Worm (Caenorhabditis elegans) whole organism, L4 larva: ENCODE results near the gene egg-1.

ENCODE experiments used
- D1046.2 ChIP-seq: fragments of 200-800 bp; sonication (Bioruptor generic); IDR thresholded peaks from 2 replicates; pipeline ENCODE4 v1.3.6; 2022; ENCODE audit warnings: missing genetic modification characterization, missing compliant biosample characterization
- F10B5.3 ChIP-seq: sonication (generic microtip); optimal IDR thresholded peaks from 2 replicates; lab custom pipeline; 2016; ENCODE audit warnings: mild to moderate bottlenecking, missing genetic modification characterization, missing compliant biosample characterization
- F44E2.7 ChIP-seq: fragments of 200-800 bp; sonication (Bioruptor generic); IDR thresholded peaks from 2 replicates; pipeline ENCODE4 v2.1.2; 2022; ENCODE audit warnings: missing genetic modification characterization, missing compliant biosample characterization
- Y105C5A.15 ChIP-seq: fragments of 200-800 bp; sonication (Bioruptor generic); IDR thresholded peaks from 2 replicates; pipeline ENCODE4 v1.3.6; 2022; ENCODE audit warnings: missing genetic modification characterization, missing compliant biosample characterization
- Y48G9A.11 ChIP-seq: fragments of 200-800 bp; sonication (Bioruptor generic); IDR thresholded peaks from 2 replicates; pipeline ENCODE4 v1.3.6; 2022; ENCODE audit warnings: missing genetic modification reagents, missing genetic modification characterization, missing compliant biosample characterization
- Y5F2A.4 ChIP-seq: fragments of 200-800 bp; sonication (Bioruptor generic); optimal IDR thresholded peaks from 2 replicates; lab custom pipeline; 2018; ENCODE audit warnings: mild to moderate bottlenecking, missing genetic modification characterization, missing compliant biosample characterization
- Y75B8A.6 ChIP-seq: fragments of 200-800 bp; sonication (Bioruptor generic); IDR thresholded peaks from 2 replicates; pipeline ENCODE4 v1.3.6; 2022; ENCODE audit warnings: missing genetic modification reagents, missing genetic modification characterization, missing compliant biosample characterization
- ZK337.2 ChIP-seq: fragments of 200-800 bp; sonication (Bioruptor generic); IDR thresholded peaks from 2 replicates; pipeline ENCODE4 v1.3.6; 2022; ENCODE audit warnings: missing genetic modification reagents, missing genetic modification characterization, missing compliant biosample characterization
- ZK546.5 ChIP-seq, 2 experiments: sonication (generic microtip); optimal IDR thresholded peaks; 2 replicates each; lab custom pipeline; 2017; ENCODE audit warnings: missing biosample characterization in 2 of 2, missing genetic modification characterization in 2 of 2
- aha-1 ChIP-seq: fragments of 150-350 bp; peaks from one replicate; lab custom pipeline; 2014; ENCODE audit warnings: missing biosample characterization, missing genetic modification characterization
- ceh-62 ChIP-seq: sonication (generic microtip); optimal IDR thresholded peaks from 2 replicates; lab custom pipeline; 2017; ENCODE audit warnings: missing biosample characterization, missing genetic modification characterization
- daf-16 ChIP-seq, 3 experiments: sonication (generic microtip); optimal IDR thresholded peaks; 2 replicates each; lab custom pipeline; 2016 to 2017; ENCODE audit warnings: missing genetic modification characterization in 3 of 3, missing genetic modification reagents in 3 of 3, mild to moderate bottlenecking in 2 of 3, missing compliant biosample characterization in 2 of 3, missing biosample characterization in 1 of 3, moderate library complexity in 1 of 3
- daf-19 ChIP-seq: fragments of 200-800 bp; sonication (Bioruptor generic); conservative IDR thresholded peaks from 2 replicates; pipeline ENCODE4 v1.3.6; 2022; ENCODE audit warnings: missing genetic modification characterization, missing compliant biosample characterization
- daf-8 ChIP-seq: fragments of 200-800 bp; sonication (Bioruptor generic); IDR thresholded peaks from 2 replicates; pipeline ENCODE4 v1.3.6; 2022; ENCODE audit warnings: missing genetic modification characterization, missing compliant biosample characterization
- dpl-1 ChIP-seq: fragments of 150-350 bp; optimal IDR thresholded peaks from 2 replicates; lab custom pipeline; 2014; ENCODE audit warnings: missing biosample characterization, missing genetic modification reagents, missing genetic modification characterization
- dve-1 ChIP-seq: sonication (generic microtip); optimal IDR thresholded peaks from 2 replicates; lab custom pipeline; 2017; ENCODE audit warnings: antibody characterized with exemption, mild to moderate bottlenecking, missing genetic modification characterization, missing compliant biosample characterization; ENCODE audit not compliant: insufficient read depth
- egl-27 ChIP-seq: sonication (generic microtip); optimal IDR thresholded peaks from 3 replicates; lab custom pipeline; 2017; ENCODE audit warnings: missing biosample characterization, missing genetic modification reagents, missing genetic modification characterization
- egl-43 ChIP-seq: fragments of 200-800 bp; sonication (Bioruptor generic); IDR thresholded peaks from 2 replicates; pipeline ENCODE4 v1.3.6; 2022; ENCODE audit warnings: missing genetic modification reagents, missing genetic modification characterization, missing compliant biosample characterization
- gei-8 ChIP-seq: fragments of 200-800 bp; sonication (Bioruptor generic); optimal IDR thresholded peaks from 2 replicates; lab custom pipeline; 2018; ENCODE audit warnings: mild to moderate bottlenecking, missing genetic modification characterization, missing compliant biosample characterization
- hlh-11 ChIP-seq: fragments of 200-800 bp; sonication (Bioruptor generic); optimal IDR thresholded peaks from 2 replicates; lab custom pipeline; 2018; ENCODE audit warnings: mild to moderate bottlenecking, missing genetic modification characterization, missing compliant biosample characterization
- lin-29 ChIP-seq: fragments of 200-800 bp; sonication (Bioruptor generic); IDR thresholded peaks from 2 replicates; pipeline ENCODE4 v1.3.6; 2022; ENCODE audit warnings: missing genetic modification reagents, missing genetic modification characterization, missing compliant biosample characterization
- lin-38 ChIP-seq: fragments of 200-800 bp; sonication (Bioruptor generic); IDR thresholded peaks from 2 replicates; pipeline ENCODE4 v1.3.6; 2022; ENCODE audit warnings: missing genetic modification reagents, missing genetic modification characterization, missing compliant biosample characterization
- lir-3 ChIP-seq: sonication (generic microtip); optimal IDR thresholded peaks from 2 replicates; lab custom pipeline; 2016; ENCODE audit warnings: mild to moderate bottlenecking, missing genetic modification characterization, missing compliant biosample characterization
- madf-5 ChIP-seq, 2 experiments: fragments of 200-800 bp; sonication (Bioruptor generic); IDR thresholded peaks; 2 replicates each; pipeline ENCODE4 v1.3.6; 2022; ENCODE audit warnings: missing compliant biosample characterization in 2 of 2, missing genetic modification characterization in 2 of 2
- madf-9 ChIP-seq: fragments of 200-800 bp; sonication (Bioruptor generic); conservative IDR thresholded peaks from 2 replicates; pipeline ENCODE4 v1.3.6; 2022; ENCODE audit warnings: missing genetic modification reagents, missing genetic modification characterization, missing compliant biosample characterization
- mdl-1 ChIP-seq, 2 experiments: fragments of 150-350 bp in 1 of 2; sonication (generic microtip) in 1 of 2; optimal IDR thresholded peaks; 2 replicates each; lab custom pipeline; 2014 to 2017; ENCODE audit warnings: missing biosample characterization in 2 of 2, missing genetic modification characterization in 2 of 2
- mdt-29 ChIP-seq: fragments of 200-800 bp; sonication (Bioruptor generic); IDR thresholded peaks from 2 replicates; pipeline ENCODE4 v1.3.6; 2022; ENCODE audit warnings: missing genetic modification reagents, missing genetic modification characterization, missing compliant biosample characterization
- mep-1 ChIP-seq: fragments of 150-350 bp; sonication (generic microtip); optimal IDR thresholded peaks from 3 replicates; lab custom pipeline; 2014; ENCODE audit warnings: missing biosample characterization, missing genetic modification characterization
- mxl-3 ChIP-seq: fragments of 200-800 bp; sonication (Bioruptor generic); optimal IDR thresholded peaks from 2 replicates; lab custom pipeline; 2018; ENCODE audit warnings: mild to moderate bottlenecking, missing genetic modification characterization, missing compliant biosample characterization
- nhr-11 ChIP-seq: fragments of 150-350 bp; optimal IDR thresholded peaks from 2 replicates; lab custom pipeline; 2014; ENCODE audit warnings: missing biosample characterization, missing genetic modification characterization
- nhr-111 ChIP-seq: fragments of 200-800 bp; sonication (Bioruptor generic); optimal IDR thresholded peaks from 2 replicates; lab custom pipeline; 2018; ENCODE audit warnings: mild to moderate bottlenecking, missing genetic modification characterization, missing compliant biosample characterization
- nhr-41 ChIP-seq: fragments of 200-800 bp; sonication (Bioruptor generic); IDR thresholded peaks from 2 replicates; pipeline ENCODE4 v1.3.6; 2022; ENCODE audit warnings: missing genetic modification reagents, missing genetic modification characterization, missing compliant biosample characterization
- php-3 ChIP-seq: fragments of 200-800 bp; sonication (Bioruptor generic); IDR thresholded peaks from 2 replicates; pipeline ENCODE4 v1.3.6; 2022; ENCODE audit warnings: missing genetic modification reagents, missing genetic modification characterization, missing compliant biosample characterization
- set-16 ChIP-seq: fragments of 200-800 bp; sonication (Bioruptor generic); IDR thresholded peaks from 2 replicates; pipeline ENCODE4 v1.3.6; 2022; ENCODE audit warnings: missing genetic modification reagents, missing genetic modification characterization, missing compliant biosample characterization
- snpc-4 ChIP-seq: fragments of 150-350 bp; optimal IDR thresholded peaks from 2 replicates; lab custom pipeline; 2014; ENCODE audit warnings: missing biosample characterization, missing genetic modification characterization
- unc-130 ChIP-seq: sonication (generic microtip); optimal IDR thresholded peaks from 2 replicates; lab custom pipeline; 2016; ENCODE audit warnings: missing genetic modification reagents, missing genetic modification characterization, missing compliant biosample characterization
- unc-62 ChIP-seq, 3 experiments: fragments of 150-350 bp in 1 of 3; sonication (generic microtip); optimal IDR thresholded peaks in 2 of 3; peaks in 1 of 3; 1 replicate in 1 of 3; 2 replicates in 2 of 3; lab custom pipeline; 2014 to 2017; ENCODE audit warnings: missing biosample characterization in 3 of 3, missing genetic modification characterization in 3 of 3, missing genetic modification reagents in 3 of 3, missing genotype in 1 of 3
- vab-7 ChIP-seq: fragments of 200-800 bp; sonication (Bioruptor generic); IDR thresholded peaks from 2 replicates; pipeline ENCODE4 v1.3.6; 2022; ENCODE audit warnings: missing genetic modification reagents, missing genetic modification characterization, missing compliant biosample characterization
- zip-11 ChIP-seq: fragments of 200-800 bp; sonication (Bioruptor generic); IDR thresholded peaks from 2 replicates; pipeline ENCODE4 v1.3.6; 2022; ENCODE audit warnings: missing genetic modification characterization, missing compliant biosample characterization
- ztf-7 ChIP-seq: fragments of 150-350 bp; optimal IDR thresholded peaks from 2 replicates; lab custom pipeline; 2014; ENCODE audit warnings: missing biosample characterization, missing genetic modification characterization

Gene egg-1

ce11 chrIII:5710676-5711075 is 17.3 kb upstream of the egg-1 start (continued):
- no peak for TF ChIP-seq egl-43 (GFP tag; lab: Robert Waterston, UW)
- no peak for TF ChIP-seq unc-130 (GFP tag; lab: Kevin White, UChicago)
- TF ChIP-seq hlh-11, result peak; percentile 86
- TF ChIP-seq vab-7 (GFP tag; lab: Robert Waterston, UW), result no peak
- no peak for TF ChIP-seq gei-8
- no peak for TF ChIP-seq Y75B8A.6 (GFP tag; lab: Robert Waterston, UW)
- TF ChIP-seq lir-3, result no peak
- TF ChIP-seq Y105C5A.15 (GFP tag; lab: Robert Waterston, UW), result no peak

DNA sequence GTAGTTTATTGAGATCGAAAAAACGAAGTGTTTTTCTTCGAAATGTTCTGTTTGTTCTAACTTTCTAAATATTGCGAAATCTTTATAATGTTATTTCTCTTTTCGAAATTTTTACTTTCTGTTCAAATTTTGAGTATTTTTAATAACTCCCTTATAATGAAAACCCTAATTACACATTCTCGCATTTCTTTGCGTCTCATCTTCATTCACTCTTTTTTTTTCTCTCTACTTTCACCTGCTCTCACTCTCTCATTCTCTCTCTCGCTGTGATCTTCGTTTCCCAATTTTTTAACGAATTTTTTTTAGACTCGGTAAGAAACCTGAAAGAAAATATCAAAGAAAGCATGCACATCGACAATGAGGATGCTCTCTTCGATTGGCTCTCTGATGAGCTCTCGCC is 16.7 kb upstream of the egg-1 start, which contains the start of gene rbm-26:
rbm-26 (plus strand) TSS at position 301 of the 400 bp plus-strand sequence.
- TF ChIP-seq daf-16 (GFP tag; optimal IDR thresholded peaks at IDR 0.05; lab: Kevin White, UChicago), result no peak
- peak; percentile 6 for TF ChIP-seq daf-16 (tag; optimal IDR thresholded peaks at IDR 0.05; lab: Kevin White, UChicago)
- TF ChIP-seq snpc-4, result no peak

DNA sequence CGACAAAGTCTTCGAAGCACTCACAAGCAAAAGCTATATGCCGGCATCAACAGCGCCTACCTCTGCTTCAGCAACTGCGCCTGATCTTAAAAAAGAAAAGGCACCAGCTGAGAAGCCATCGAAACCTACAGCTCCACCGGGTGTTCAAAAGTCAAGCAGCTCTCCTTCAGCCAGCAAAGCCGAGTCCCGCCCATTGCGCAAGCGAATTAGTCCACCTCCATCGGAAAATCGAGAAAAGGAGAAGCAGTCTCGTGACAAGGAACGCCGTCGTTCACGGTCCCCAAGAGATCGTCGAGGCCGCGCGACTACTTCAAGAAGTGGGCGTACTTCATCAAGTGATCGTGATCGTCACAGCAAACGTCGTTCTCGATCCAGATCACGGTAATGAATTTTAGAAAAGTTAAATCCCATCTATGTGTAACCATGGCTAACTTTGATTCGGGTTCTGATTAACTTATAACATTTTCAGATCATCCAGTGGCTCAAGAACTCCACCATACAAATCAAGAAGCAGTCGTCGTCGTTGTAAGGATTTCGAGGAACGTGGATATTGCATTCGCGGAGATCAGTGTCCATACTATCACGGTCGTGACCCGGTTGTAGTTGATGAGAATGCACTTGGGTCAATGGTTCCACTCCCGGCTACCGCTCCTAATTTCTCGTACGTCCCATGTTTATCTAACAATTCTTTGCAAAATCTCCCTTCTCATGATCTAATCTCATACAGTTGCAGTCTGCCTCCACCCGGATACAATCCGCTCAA is 15.9 kb upstream of the egg-1 start:
- TF ChIP-seq nhr-41 (GFP tag; lab: Robert Waterston, UW) (no peak), vab-7 (GFP tag; lab: Robert Waterston, UW) (no peak), set-16 (GFP tag; lab: Robert Waterston, UW) (peak; percentile 65), lin-29 (GFP tag; lab: Robert Waterston, UW) (no peak), ztf-7 (no peak), D1046.2 (GFP tag; lab: Robert Waterston, UW) (0 out of 2 replicates have a peak, but pooled peaks have one; percentile 25), aha-1 (tag; lab: Kevin White, UChicago) (peak; percentile 93), Y48G9A.11 (GFP tag; lab: Robert Waterston, UW) (no peak), mxl-3 (GFP tag; lab: Kevin White, UChicago) (no peak), egl-27 (tag; lab: Kevin White, UChicago) (no peak), mdl-1 (tag; optimal IDR thresholded peaks at IDR 0.05; lab: Kevin White, UChicago) (no peak), ZK337.2 (GFP tag; lab: Robert Waterston, UW) (no peak), mdt-29 (GFP tag; lab: Robert Waterston, UW) (no peak), mep-1 (no peak), unc-62 (GFP tag; optimal IDR thresholded peaks at IDR 0.05 in 1 of 2; lab: Kevin White, UChicago) (peak in 1 of 2 experiments; percentile 32), unc-62 (tag; optimal IDR thresholded peaks at IDR 0.05; lab: Kevin White, UChicago) (no peak), daf-19 (no peak), F10B5.3 (no peak), dpl-1 (GFP tag; lab: Kevin White, UChicago) (no peak), ceh-62 (tag; lab: Kevin White, UChicago) (no peak), daf-8 (GFP tag; lab: Robert Waterston, UW) (no peak), Y105C5A.15 (GFP tag; lab: Robert Waterston, UW) (no peak), F44E2.7 (GFP tag; lab: Robert Waterston, UW) (no peak)

ce11 chrIII:5714230-5714983 is 13.6 kb upstream of the egg-1 start, which contains the start of gene arf-1:
TSS of gene arf-1 (plus strand) at chrIII:5714886.
- TF ChIP-seq nhr-11 (tag; lab: Kevin White, UChicago) (no peak), F44E2.7 (GFP tag; lab: Robert Waterston, UW) (no peak), vab-7 (GFP tag; lab: Robert Waterston, UW) (no peak), php-3 (GFP tag; lab: Robert Waterston, UW) (peak; percentile 76), Y5F2A.4 (GFP tag; lab: Kevin White, UChicago) (no peak), mdl-1 (tag; optimal IDR thresholded peaks at IDR 0.05; lab: Kevin White, UChicago) (no peak), nhr-111 (GFP tag; lab: Kevin White, UChicago) (no peak), unc-62 (GFP tag; optimal IDR thresholded peaks at IDR 0.05 in 1 of 2; lab: Kevin White, UChicago) (peak in 1 of 2 experiments; percentile 21), unc-62 (tag; optimal IDR thresholded peaks at IDR 0.05; lab: Kevin White, UChicago) (no peak), lin-38 (peak; percentile 23; the same call in 1 of the 2 replicates), dve-1 (tag; lab: Kevin White, UChicago) (peak; percentile 21), madf-9 (GFP tag; lab: Robert Waterston, UW) (no peak), zip-11 (GFP tag; lab: Robert Waterston, UW) (no peak), Y75B8A.6 (GFP tag; lab: Robert Waterston, UW) (0 out of 2 replicates have a peak, but pooled peaks have one; percentile 8), daf-16 (GFP tag; optimal IDR thresholded peaks at IDR 0.05; lab: Kevin White, UChicago) (no peak), daf-16 (tag; optimal IDR thresholded peaks at IDR 0.05; lab: Kevin White, UChicago) (no peak), mxl-3 (GFP tag; lab: Kevin White, UChicago) (no peak), lin-29 (GFP tag; lab: Robert Waterston, UW) (no peak), ZK546.5 (tag; optimal IDR thresholded peaks at IDR 0.05; lab: Kevin White, UChicago) (no peak), aha-1 (tag; lab: Kevin White, UChicago) (peak; percentile 65), daf-8 (GFP tag; lab: Robert Waterston, UW) (no peak), madf-5 (GFP tag; IDR thresholded peaks at IDR 0.05; lab: Robert Waterston, UW) (no peak)
